Worm (Caenorhabditis elegans) whole organism, L2 larva: ENCODE measurements around the gene tsp-13.

Experiments
- C34F6.9 ChIP-seq: fragments of 150-350 bp; optimal IDR thresholded peaks from 2 replicates; lab custom pipeline; 2014; ENCODE audit warnings: missing biosample characterization, missing genetic modification characterization
- F13H6.1 ChIP-seq: sonication (generic microtip); optimal IDR thresholded peaks from 2 replicates; lab custom pipeline; 2016; ENCODE audit warnings: missing genetic modification characterization, missing compliant biosample characterization
- R02D3.7 ChIP-seq: fragments of 150-350 bp; optimal IDR thresholded peaks from 2 replicates; lab custom pipeline; 2014; ENCODE audit warnings: missing biosample characterization, missing genetic modification characterization
- ZK546.5 ChIP-seq: sonication (generic microtip); optimal IDR thresholded peaks from 2 replicates; lab custom pipeline; 2017; ENCODE audit warnings: missing biosample characterization, missing genetic modification characterization
- alr-1 ChIP-seq: fragments of 150-350 bp; optimal IDR thresholded peaks from 2 replicates; lab custom pipeline; 2014; ENCODE audit warnings: missing biosample characterization, missing genetic modification characterization
- aly-2 ChIP-seq: fragments of 150-350 bp; optimal IDR thresholded peaks from 2 replicates; lab custom pipeline; 2014; ENCODE audit warnings: missing biosample characterization, missing genetic modification characterization
- ama-1 ChIP-seq: fragments of 150-350 bp; optimal IDR thresholded peaks from 2 replicates; lab custom pipeline; 2018; ENCODE audit warnings: inconsistent platforms
- blmp-1 ChIP-seq: sonication (generic microtip); optimal IDR thresholded peaks from 2 replicates; lab custom pipeline; 2017; ENCODE audit warnings: missing genetic modification characterization, mild to moderate bottlenecking, missing compliant biosample characterization, antibody characterized with exemption, moderate library complexity; ENCODE audit not compliant: insufficient read depth
- ceh-16 ChIP-seq: fragments of 150-350 bp; optimal IDR thresholded peaks from 2 replicates; lab custom pipeline; 2014; ENCODE audit warnings: missing biosample characterization, missing genetic modification characterization
- ceh-82 ChIP-seq: fragments of 150-350 bp; optimal IDR thresholded peaks from 2 replicates; lab custom pipeline; 2014; ENCODE audit warnings: missing biosample characterization, missing genetic modification characterization
- crh-2 ChIP-seq: sonication (generic microtip); optimal IDR thresholded peaks from 2 replicates; lab custom pipeline; 2017; ENCODE audit warnings: missing biosample characterization, missing genetic modification characterization
- dmd-4 ChIP-seq: sonication (generic microtip); optimal IDR thresholded peaks from 2 replicates; lab custom pipeline; 2017; ENCODE audit warnings: missing biosample characterization, missing genetic modification characterization
- egl-27 ChIP-seq: sonication (generic microtip); optimal IDR thresholded peaks from 3 replicates; lab custom pipeline; 2017; ENCODE audit warnings: missing biosample characterization, missing genetic modification reagents, missing genetic modification characterization
- elt-1 ChIP-seq: fragments of 150-350 bp; optimal IDR thresholded peaks from 2 replicates; lab custom pipeline; 2014; ENCODE audit warnings: missing biosample characterization, missing genetic modification characterization
- fos-1 ChIP-seq: fragments of 150-350 bp; optimal IDR thresholded peaks from 2 replicates; lab custom pipeline; 2014; ENCODE audit warnings: missing biosample characterization, missing genetic modification characterization
- gmeb-1 ChIP-seq: fragments of 150-350 bp; optimal IDR thresholded peaks from 2 replicates; lab custom pipeline; 2014; ENCODE audit warnings: missing biosample characterization, missing genetic modification characterization
- lin-11 ChIP-seq: fragments of 150-350 bp; sonication (generic microtip); optimal IDR thresholded peaks from 2 replicates; lab custom pipeline; 2014; ENCODE audit warnings: missing biosample characterization, missing genetic modification characterization, inconsistent platforms, mixed read lengths
- lin-39 ChIP-seq: fragments of 150-350 bp; optimal IDR thresholded peaks from 2 replicates; lab custom pipeline; 2014; ENCODE audit warnings: missing biosample characterization, missing genetic modification reagents, missing genetic modification characterization
- lsy-2 ChIP-seq, 2 experiments: fragments of 150-350 bp in 1 of 2; sonication (generic microtip) in 1 of 2; optimal IDR thresholded peaks; 2 replicates each; lab custom pipeline; 2014 to 2017; ENCODE audit warnings: missing biosample characterization in 2 of 2, missing genetic modification characterization in 2 of 2
- mab-5 ChIP-seq: fragments of 150-350 bp; optimal IDR thresholded peaks from 2 replicates; lab custom pipeline; 2014; ENCODE audit warnings: missing biosample characterization, missing genetic modification characterization
- mbf-1 ChIP-seq: sonication (generic microtip); optimal IDR thresholded peaks from 2 replicates; lab custom pipeline; 2017; ENCODE audit warnings: missing biosample characterization, missing genetic modification characterization
- mdl-1 ChIP-seq, 2 experiments: fragments of 150-350 bp in 1 of 2; sonication (generic microtip) in 1 of 2; optimal IDR thresholded peaks; 2 replicates each; lab custom pipeline; 2017; ENCODE audit warnings: missing biosample characterization in 2 of 2, missing genetic modification characterization in 2 of 2
- nhr-10 ChIP-seq: sonication (generic microtip); optimal IDR thresholded peaks from 2 replicates; lab custom pipeline; 2017; ENCODE audit warnings: missing biosample characterization, missing genetic modification characterization
- nhr-11 ChIP-seq: fragments of 150-350 bp; optimal IDR thresholded peaks from 2 replicates; lab custom pipeline; 2014; ENCODE audit warnings: missing biosample characterization, missing genetic modification characterization
- nhr-12 ChIP-seq: fragments of 150-350 bp; optimal IDR thresholded peaks from 2 replicates; lab custom pipeline; 2014; ENCODE audit warnings: missing biosample characterization, missing genetic modification characterization
- nhr-129 ChIP-seq: fragments of 150-350 bp; optimal IDR thresholded peaks from 2 replicates; lab custom pipeline; 2014; ENCODE audit warnings: missing biosample characterization, missing genetic modification characterization
- nhr-21 ChIP-seq: fragments of 150-350 bp; optimal IDR thresholded peaks from 2 replicates; lab custom pipeline; 2014; ENCODE audit warnings: missing biosample characterization, missing genetic modification characterization
- nhr-23 ChIP-seq: fragments of 150-350 bp; optimal IDR thresholded peaks from 2 replicates; lab custom pipeline; 2014; ENCODE audit warnings: missing biosample characterization, missing genetic modification reagents, missing genetic modification characterization
- nhr-237 ChIP-seq: fragments of 150-350 bp; optimal IDR thresholded peaks from 2 replicates; lab custom pipeline; 2014; ENCODE audit warnings: missing biosample characterization, missing genetic modification characterization
- nhr-25 ChIP-seq: fragments of 150-350 bp; sonication (generic microtip); optimal IDR thresholded peaks from 3 replicates; lab custom pipeline; 2014; ENCODE audit warnings: missing biosample characterization, missing genetic modification characterization
- nhr-6 ChIP-seq: fragments of 150-350 bp; optimal IDR thresholded peaks from 2 replicates; lab custom pipeline; 2014; ENCODE audit warnings: missing biosample characterization, missing genetic modification characterization
- nhr-77 ChIP-seq: fragments of 150-350 bp; optimal IDR thresholded peaks from 2 replicates; lab custom pipeline; 2014; ENCODE audit warnings: missing biosample characterization, missing genetic modification characterization
- sem-4 ChIP-seq: fragments of 150-350 bp; optimal IDR thresholded peaks from 2 replicates; lab custom pipeline; 2014; ENCODE audit warnings: missing biosample characterization, missing genetic modification reagents, missing genetic modification characterization
- skn-1 ChIP-seq: sonication (generic microtip); optimal IDR thresholded peaks from 2 replicates; lab custom pipeline; 2017; ENCODE audit warnings: missing biosample characterization, missing genetic modification characterization
- sma-3 ChIP-seq: sonication (generic microtip); optimal IDR thresholded peaks from 2 replicates; lab custom pipeline; 2016; ENCODE audit warnings: missing genetic modification reagents, missing genetic modification characterization, missing compliant biosample characterization
- sma-9 ChIP-seq, 2 experiments: fragments of 150-350 bp in 1 of 2; sonication (generic microtip) in 1 of 2; optimal IDR thresholded peaks; 2 replicates each; lab custom pipeline; 2014 to 2016; ENCODE audit warnings: missing genetic modification characterization in 2 of 2, mild to moderate bottlenecking in 1 of 2, missing biosample characterization in 1 of 2, missing compliant biosample characterization in 1 of 2, missing genetic modification reagents in 1 of 2, moderate library complexity in 1 of 2
- snpc-4 ChIP-seq: fragments of 150-350 bp; optimal IDR thresholded peaks from 2 replicates; lab custom pipeline; 2014; ENCODE audit warnings: missing biosample characterization, missing genetic modification characterization
- unc-39 ChIP-seq: fragments of 150-350 bp; optimal IDR thresholded peaks from 2 replicates; lab custom pipeline; 2014; ENCODE audit warnings: missing biosample characterization, missing genetic modification characterization
- unc-55 ChIP-seq: fragments of 150-350 bp; sonication (generic microtip); optimal IDR thresholded peaks from 3 replicates; lab custom pipeline; 2014; ENCODE audit warnings: missing biosample characterization, missing genetic modification reagents, missing genetic modification characterization
- zag-1 ChIP-seq: fragments of 150-350 bp; optimal IDR thresholded peaks from 2 replicates; lab custom pipeline; 2014; ENCODE audit warnings: missing biosample characterization, missing genetic modification characterization
- ztf-1 ChIP-seq: fragments of 200-800 bp; sonication (Bioruptor generic); conservative IDR thresholded peaks from 2 replicates; pipeline ENCODE4 v1.3.6; 2022; ENCODE audit warnings: missing genetic modification characterization, missing compliant biosample characterization
- ztf-11 ChIP-seq: sonication (generic microtip); optimal IDR thresholded peaks from 2 replicates; lab custom pipeline; 2017; ENCODE audit warnings: missing biosample characterization, missing genetic modification characterization
- ztf-4 ChIP-seq: fragments of 150-350 bp; optimal IDR thresholded peaks from 2 replicates; lab custom pipeline; 2014; ENCODE audit warnings: missing biosample characterization, missing genetic modification characterization

The tsp-13 gene

DNA sequence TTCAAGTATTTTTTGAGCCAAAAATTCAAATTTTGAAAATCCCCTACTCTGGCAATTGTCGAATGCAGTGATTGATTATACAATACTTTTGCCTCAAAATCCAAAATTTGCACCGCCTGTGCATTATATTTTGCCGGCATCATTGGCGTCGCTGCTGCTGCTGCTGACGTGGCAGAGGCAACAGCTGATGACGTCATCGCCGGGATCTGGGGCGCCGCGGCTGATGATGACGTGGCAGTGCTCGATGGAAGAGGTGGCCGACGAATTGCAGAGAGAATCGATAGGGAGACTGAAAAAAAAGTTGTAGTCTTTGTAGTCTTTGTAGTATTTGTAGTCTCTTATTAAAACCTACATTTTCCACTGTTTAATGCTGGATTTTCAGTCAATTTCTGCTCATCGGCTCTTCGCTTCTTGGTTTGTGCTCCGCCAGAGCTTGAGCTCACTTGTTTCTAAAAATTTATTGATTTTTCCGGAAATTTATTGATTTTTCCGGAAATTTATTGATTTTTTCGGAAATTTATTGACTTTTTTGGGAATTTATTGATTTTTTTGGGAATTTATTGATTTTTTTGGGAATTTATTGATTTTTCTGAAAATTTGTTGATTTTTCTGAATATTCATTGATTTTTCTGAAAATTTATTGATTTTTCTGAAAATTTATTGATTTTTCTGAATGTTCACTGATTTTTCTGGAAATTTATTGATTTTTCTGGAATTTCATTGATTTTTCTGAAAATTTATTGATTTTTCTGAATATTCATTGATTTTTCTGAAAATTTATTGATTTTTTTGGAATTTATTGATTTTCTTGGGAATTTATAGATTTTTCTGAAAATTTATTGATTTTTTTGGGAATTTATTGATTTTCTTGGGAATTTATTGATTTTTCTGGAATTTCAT is 32.9 kb upstream of the tsp-13 start:
- TF ChIP-seq nhr-23 (tag; lab: Kevin White, UChicago) (no peak), nhr-25 (tag; lab: Kevin White, UChicago) (no peak), elt-1 (tag; lab: Kevin White, UChicago) (no peak), nhr-77 (tag; lab: Kevin White, UChicago) (no peak), sma-9 (GFP tag; optimal IDR thresholded peaks at IDR 0.05; lab: Kevin White, UChicago) (no peak), sma-9 (tag; optimal IDR thresholded peaks at IDR 0.05; lab: Kevin White, UChicago) (no peak), nhr-21 (no peak), gmeb-1 (no peak), unc-39 (tag; lab: Kevin White, UChicago) (no peak), ztf-4 (tag; lab: Kevin White, UChicago) (no peak), unc-55 (no peak)

DNA sequence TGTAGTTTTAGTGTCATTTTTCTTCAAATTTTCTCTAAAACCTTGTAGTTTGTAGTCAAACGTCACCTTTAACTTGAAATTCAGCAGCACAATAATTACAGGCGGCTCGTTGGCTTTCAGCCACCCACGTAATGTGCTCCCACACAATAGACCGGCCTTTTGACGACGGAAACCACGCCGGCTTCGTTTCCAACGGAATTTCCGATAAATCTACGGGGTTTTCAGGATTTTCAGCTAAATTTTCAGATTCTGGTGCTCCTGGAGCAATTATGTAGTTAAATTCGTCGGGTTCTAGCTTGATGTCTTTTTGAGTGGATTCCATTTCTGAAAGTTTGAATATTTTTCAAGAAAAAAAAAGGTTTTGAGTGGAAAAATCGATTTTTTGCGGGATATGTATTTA is 29.3 kb upstream of the tsp-13 start, which contains the start of gene bed-1:
TSS of gene bed-1 (minus strand) at position 337 of the 400 bp plus-strand sequence.
- TF ChIP-seq mbf-1 (no peak), lsy-2 (tag; optimal IDR thresholded peaks at IDR 0.05; lab: Kevin White, UChicago) (no peak), skn-1 (tag; lab: Kevin White, UChicago) (no peak), ZK546.5 (no peak), nhr-237 (no peak)
- TF ChIP-seq, all 48 proteins: peak for 0

DNA sequence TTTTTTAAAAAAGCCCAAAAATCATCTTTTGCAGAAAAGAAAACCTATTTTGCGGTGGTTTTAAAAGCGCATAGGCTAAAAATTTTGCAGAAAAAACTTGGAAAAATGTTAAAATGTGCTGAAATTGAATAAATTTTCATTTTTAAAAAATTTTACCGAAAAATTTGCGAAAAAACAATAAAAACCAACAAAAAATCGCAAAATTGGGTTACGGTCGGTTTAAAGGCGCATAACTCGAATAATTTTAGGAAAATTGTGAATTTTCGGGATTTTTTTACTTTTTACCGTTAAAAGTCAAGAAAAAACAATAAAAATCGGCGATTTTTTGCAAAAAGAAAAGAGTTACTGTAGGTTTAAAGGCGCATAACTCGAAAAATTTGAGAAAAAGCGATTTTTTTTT is 28.7 kb upstream of the tsp-13 start:
- TF ChIP-seq nhr-21 (no peak), alr-1 (tag; lab: Kevin White, UChicago) (no peak), mbf-1 (no peak), nhr-23 (tag; lab: Kevin White, UChicago) (no peak)
- TF ChIP-seq, all 48 proteins: peak for 0

DNA sequence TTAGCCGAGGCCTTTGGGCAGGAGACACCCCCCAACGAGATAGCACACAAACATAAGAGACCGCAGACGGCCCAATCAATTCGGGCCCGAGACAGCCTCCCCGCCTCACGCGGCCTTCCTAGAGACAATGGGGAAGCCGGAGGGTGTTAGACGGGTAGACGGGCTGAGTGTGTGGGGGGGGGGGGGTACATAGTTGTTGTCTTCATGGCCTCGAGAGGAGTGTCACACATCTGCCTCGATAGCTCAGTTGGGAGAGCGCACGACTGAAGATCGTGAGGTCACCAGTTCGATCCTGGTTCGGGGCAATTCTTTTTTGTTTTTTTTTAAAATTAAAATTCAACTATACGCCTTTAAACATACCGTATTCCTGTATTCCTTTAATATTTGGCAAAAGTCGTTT is 28.1 kb upstream of the tsp-13 start:
- TF ChIP-seq nhr-237 (no peak), aly-2 (tag; lab: Kevin White, UChicago) (no peak), crh-2 (peak; percentile 50), nhr-129 (tag; lab: Kevin White, UChicago) (peak; percentile 64), mab-5 (tag; lab: Kevin White, UChicago) (peak; percentile 44), blmp-1 (tag; lab: Kevin White, UChicago) (no peak), nhr-21 (peak; percentile 39), zag-1 (tag; lab: Kevin White, UChicago) (peak; percentile 37), skn-1 (tag; lab: Kevin White, UChicago) (no peak), C34F6.9 (tag; lab: Kevin White, UChicago) (peak; percentile 17), nhr-12 (no peak), ZK546.5 (no peak), ztf-1 (no peak), F13H6.1 (tag; lab: Kevin White, UChicago) (peak; percentile 8), nhr-11 (tag; lab: Kevin White, UChicago) (no peak), ceh-82 (tag; lab: Kevin White, UChicago) (no peak), unc-39 (tag; lab: Kevin White, UChicago) (no peak), R02D3.7 (peak; percentile 2), nhr-23 (tag; lab: Kevin White, UChicago) (no peak), elt-1 (tag; lab: Kevin White, UChicago) (no peak), nhr-6 (no peak), mbf-1 (no peak), ceh-16 (no peak), dmd-4 (tag; lab: Kevin White, UChicago) (no peak), sem-4 (tag; lab: Kevin White, UChicago) (no peak), nhr-77 (tag; lab: Kevin White, UChicago) (no peak), lsy-2 (tag; optimal IDR thresholded peaks at IDR 0.05; lab: Kevin White, UChicago) (peak; percentile 26 to 58), nhr-10 (no peak), ztf-11 (tag; lab: Kevin White, UChicago) (no peak), gmeb-1 (peak; percentile 57), mdl-1 (tag; optimal IDR thresholded peaks at IDR 0.05; lab: Kevin White, UChicago) (peak in 1 of 2 experiments; percentile 25), unc-55 (peak; percentile 54), ama-1 (lab: Kevin White, UChicago) (no peak), nhr-25 (tag; lab: Kevin White, UChicago) (peak; percentile 30), lin-11 (tag; lab: Kevin White, UChicago) (peak; percentile 37), snpc-4 (tag; lab: Kevin White, UChicago) (peak; percentile 40), egl-27 (tag; lab: Kevin White, UChicago) (peak; percentile 43), alr-1 (tag; lab: Kevin White, UChicago) (no peak), ztf-4 (tag; lab: Kevin White, UChicago) (no peak), sma-9 (GFP tag; optimal IDR thresholded peaks at IDR 0.05; lab: Kevin White, UChicago) (no peak), sma-9 (tag; optimal IDR thresholded peaks at IDR 0.05; lab: Kevin White, UChicago) (no peak), sma-3 (GFP tag; lab: Kevin White, UChicago) (peak; percentile 21), lin-39 (tag; lab: Kevin White, UChicago) (no peak), fos-1 (no peak)
